Worm (Caenorhabditis elegans): ENCODE results near the gene srbc-75.

ce11 chrV:15287856-15288255, 34.2 kb downstream of the srbc-75 start, which contains the start of gene cyp-34A1:
- no peak for TF ChIP-seq unc-3 (GFP tag; conservative IDR thresholded peaks at IDR 0.05)
- no peak for TF ChIP-seq unc-3 (tag; optimal IDR thresholded peaks at IDR 0.05)
- TF ChIP-seq C38D4.7 (GFP tag; optimal IDR thresholded peaks at IDR 0.05): no peak
- no peak for TF ChIP-seq ceh-9 (tag; optimal IDR thresholded peaks at IDR 0.05)
- TF ChIP-seq nhr-11 (tag; optimal IDR thresholded peaks at IDR 0.05): no peak
- no peak for TF ChIP-seq pqm-1 (tag; optimal IDR thresholded peaks at IDR 0.05)
- no peak for TF ChIP-seq pat-9 (tag; optimal IDR thresholded peaks at IDR 0.05)
- TF ChIP-seq sox-4 (tag; optimal IDR thresholded peaks at IDR 0.05): no peak
- no peak for TF ChIP-seq fkh-10 (GFP tag; optimal IDR thresholded peaks at IDR 0.05)
- TF ChIP-seq ceh-24 (tag; optimal IDR thresholded peaks at IDR 0.05): no peak
- no peak for TF ChIP-seq ama-1 (optimal IDR thresholded peaks at IDR 0.05)
